Fruit fly (Drosophila melanogaster) whole organism, wandering third instar larva: ENCODE results near the gene CG6621.

Experiments
- Abd-B ChIP-seq: fragments of >200 bp; optimal IDR thresholded peaks from 2 replicates; lab custom pipeline; 2017; ENCODE audit warnings: missing biosample characterization, missing genetic modification characterization
- CG32264 ChIP-seq: fragments of 200-800 bp; sonication (Bioruptor generic); optimal IDR thresholded peaks from 2 replicates; lab custom pipeline; 2016; ENCODE audit warnings: missing biosample characterization, missing genetic modification characterization
- CG9705 ChIP-seq: fragments of 200-800 bp; sonication (Bioruptor generic); optimal IDR thresholded peaks from 2 replicates; lab custom pipeline; 2018; ENCODE audit warnings: missing biosample characterization, mild to moderate bottlenecking, missing genetic modification characterization
- CrebA ChIP-seq: fragments of 200-800 bp; sonication (Bioruptor generic); optimal IDR thresholded peaks from 2 replicates; lab custom pipeline; 2016; ENCODE audit warnings: missing biosample characterization, mild to moderate bottlenecking, missing genetic modification characterization, borderline replicate concordance
- Dfd ChIP-seq: fragments of >200 bp; optimal IDR thresholded peaks from 2 replicates; lab custom pipeline; 2017; ENCODE audit warnings: missing biosample characterization, missing genetic modification characterization
- Dif ChIP-seq: fragments of 200-275, 200-300 bp; sonication (Bioruptor generic); optimal IDR thresholded peaks from 2 replicates; lab custom pipeline; 2018; ENCODE audit warnings: missing biosample characterization, missing genetic modification characterization; ENCODE audit not compliant: partially characterized antibody
- GATAd ChIP-seq: sonication (Bioruptor generic); optimal IDR thresholded peaks from 2 replicates; lab custom pipeline; 2016; ENCODE audit warnings: missing biosample characterization, missing genetic modification characterization
- HLH106 ChIP-seq: fragments of 200-800 bp; optimal IDR thresholded peaks from 3 replicates; lab custom pipeline; 2019; ENCODE audit warnings: missing biosample characterization, mild to moderate bottlenecking, missing genetic modification characterization, moderate library complexity
- Hnf4 ChIP-seq: fragments of 200-800 bp; sonication (Bioruptor generic); optimal IDR thresholded peaks from 2 replicates; lab custom pipeline; 2016; ENCODE audit warnings: missing biosample characterization, mild to moderate bottlenecking, missing genetic modification characterization
- OdsH ChIP-seq: fragments of 200-800 bp; sonication (Bioruptor generic); optimal IDR thresholded peaks from 2 replicates; lab custom pipeline; 2016; ENCODE audit warnings: missing biosample characterization, mild to moderate bottlenecking, missing genetic modification characterization
- Rel ChIP-seq, 2 experiments: fragments of 200-800 bp; sonication (Bioruptor generic) in 1 of 2; optimal IDR thresholded peaks; 2 replicates in 1 of 2; 3 replicates in 1 of 2; lab custom pipeline; 2016 to 2019; ENCODE audit warnings: mild to moderate bottlenecking in 2 of 2, missing biosample characterization in 2 of 2, missing genetic modification characterization in 2 of 2, moderate library complexity in 1 of 2
- Sp1 ChIP-seq: fragments of 200-800 bp; sonication (Bioruptor generic); optimal IDR thresholded peaks from 3 replicates; lab custom pipeline; 2019; ENCODE audit warnings: missing biosample characterization, mild to moderate bottlenecking, missing genetic modification characterization, moderate library complexity
- Vsx2 ChIP-seq: fragments of 200-300, 225-300 bp; sonication (Bioruptor generic); optimal IDR thresholded peaks from 2 replicates; lab custom pipeline; 2018; ENCODE audit warnings: missing biosample characterization, missing genetic modification characterization; ENCODE audit not compliant: partially characterized antibody
- br ChIP-seq: fragments of 200-800 bp; sonication (Bioruptor generic); optimal IDR thresholded peaks from 2 replicates; lab custom pipeline; 2016; ENCODE audit warnings: missing biosample characterization, missing genetic modification characterization
- brk ChIP-seq: fragments of 200-800 bp; sonication (Bioruptor generic); optimal IDR thresholded peaks from 2 replicates; lab custom pipeline; 2016; ENCODE audit warnings: missing biosample characterization, mild to moderate bottlenecking, missing genetic modification characterization
- dl ChIP-seq, 2 experiments: fragments of 175-275, 200-275 bp in 1 of 2; fragments of 200-275 bp in 1 of 2; sonication (Bioruptor generic); optimal IDR thresholded peaks; lab custom pipeline; 2018; ENCODE audit warnings: mild to moderate bottlenecking in 2 of 2, missing biosample characterization in 2 of 2, missing genetic modification characterization in 2 of 2, moderate library complexity in 2 of 2; ENCODE audit not compliant: partially characterized antibody in 2 of 2, insufficient read depth in 1 of 2
- ey ChIP-seq: fragments of 200-800 bp; sonication (Bioruptor generic); optimal IDR thresholded peaks from 2 replicates; lab custom pipeline; 2016; ENCODE audit warnings: missing biosample characterization, missing genetic modification characterization
- foxo ChIP-seq, 2 experiments: fragments of 200-800 bp; sonication (Bioruptor generic); optimal IDR thresholded peaks; 2 replicates in 1 of 2; 3 replicates in 1 of 2; lab custom pipeline; 2016 to 2017; ENCODE audit warnings: missing biosample characterization in 2 of 2, missing genetic modification characterization in 2 of 2
- fru ChIP-seq: fragments of 200-800 bp; sonication (Bioruptor generic); optimal IDR thresholded peaks from 3 replicates; lab custom pipeline; 2016; ENCODE audit warnings: missing biosample characterization, mild to moderate bottlenecking, missing genetic modification characterization
- h ChIP-seq: fragments of 200-800 bp; sonication (Bioruptor generic); optimal IDR thresholded peaks from 3 replicates; lab custom pipeline; 2016; ENCODE audit warnings: missing biosample characterization, mild to moderate bottlenecking, missing genetic modification characterization
- jim ChIP-seq: fragments of 175-275, 200-325 bp; sonication (Bioruptor generic); optimal IDR thresholded peaks from 2 replicates; lab custom pipeline; 2016; ENCODE audit warnings: missing biosample characterization, mild to moderate bottlenecking, missing genetic modification characterization
- lola ChIP-seq: fragments of >200 bp; optimal IDR thresholded peaks from 2 replicates; lab custom pipeline; 2017; ENCODE audit warnings: missing biosample characterization, missing genetic modification characterization
- psq ChIP-seq: fragments of 200-800 bp; sonication (Bioruptor generic); optimal IDR thresholded peaks from 3 replicates; lab custom pipeline; 2017; ENCODE audit warnings: missing biosample characterization, mild to moderate bottlenecking, missing genetic modification characterization, moderate library complexity
- rgr ChIP-seq: fragments of 200-800 bp; sonication (Bioruptor generic); optimal IDR thresholded peaks from 3 replicates; lab custom pipeline; 2016; ENCODE audit warnings: missing biosample characterization, mild to moderate bottlenecking, missing genetic modification characterization
- sage ChIP-seq: fragments of 200-800 bp; sonication (Bioruptor generic); optimal IDR thresholded peaks from 2 replicates; lab custom pipeline; 2016; ENCODE audit warnings: missing biosample characterization, mild to moderate bottlenecking, missing genetic modification characterization
- sv ChIP-seq: fragments of 200-800 bp; sonication (Bioruptor generic); optimal IDR thresholded peaks from 3 replicates; lab custom pipeline; 2016; ENCODE audit warnings: missing biosample characterization, missing genetic modification characterization
- tai ChIP-seq: sonication (Bioruptor generic); optimal IDR thresholded peaks from 2 replicates; lab custom pipeline; 2016; ENCODE audit warnings: missing biosample characterization, missing genetic modification characterization
- woc ChIP-seq: sonication (Bioruptor generic); optimal IDR thresholded peaks from 2 replicates; lab custom pipeline; 2016; ENCODE audit warnings: missing biosample characterization, mild to moderate bottlenecking, missing genetic modification characterization

Gene CG6621

DNA sequence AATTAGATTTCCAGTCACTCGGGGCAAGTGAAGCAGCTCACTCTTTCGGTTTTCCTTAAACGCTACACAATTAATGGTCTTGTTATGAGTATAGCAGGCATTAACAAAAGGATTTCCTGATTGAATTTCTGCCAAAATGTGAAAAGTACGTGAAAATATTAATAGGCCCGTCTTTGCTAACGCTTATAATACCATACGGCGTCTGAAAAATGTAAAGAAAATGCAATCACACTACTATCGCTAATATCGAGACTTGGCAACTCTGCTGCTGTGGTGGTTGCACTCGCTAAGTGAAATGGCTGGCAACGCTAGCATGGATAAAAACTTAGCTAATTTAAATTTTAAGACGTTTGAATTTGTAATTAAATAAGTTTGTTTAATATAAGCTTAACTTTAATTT is at the start of gene CG6621:
CG6621 (minus strand) TSS at position 205 of the 400 bp plus-strand sequence.
- TF ChIP-seq ey (GFP tag; lab: Kevin White, UChicago) (no peak), dl (GFP tag; optimal IDR thresholded peaks at IDR 0.05; lab: Kevin White, UChicago; ENCODE audit: insufficient read depth in 1 of 2, partially characterized antibody in 2 of 2) (peak in 1 of 2 experiments; percentile 33), rgr (GFP tag; lab: Kevin White, UChicago) (no peak), Vsx2 (GFP tag; lab: Kevin White, UChicago) (peak; percentile 44), Rel (GFP tag; optimal IDR thresholded peaks at IDR 0.05; lab: Kevin White, UChicago) (no peak), Rel (tag; optimal IDR thresholded peaks at IDR 0.05; lab: Kevin White, UChicago) (peak; percentile 63), HLH106 (tag; lab: Kevin White, UChicago) (peak; percentile 10), CG32264 (GFP tag; lab: Kevin White, UChicago) (no peak)

dm6 chr3R:10889520-10889887 is 3.8 kb downstream of the CG6621 start, which contains the start of gene Ak3:
Gene Ak3, minus strand, starts transcription at chr3R:10889588.
- TF ChIP-seq HLH106 (tag; lab: Kevin White, UChicago) (no peak), jim (GFP tag; lab: Kevin White, UChicago) (no peak), Hnf4 (no peak), woc (GFP tag; lab: Kevin White, UChicago) (no peak), h (GFP tag; lab: Kevin White, UChicago) (no peak), sv (GFP tag; lab: Kevin White, UChicago) (no peak), Rel (GFP tag; optimal IDR thresholded peaks at IDR 0.05; lab: Kevin White, UChicago) (no peak), Rel (tag; optimal IDR thresholded peaks at IDR 0.05; lab: Kevin White, UChicago) (no peak), fru (GFP tag; lab: Kevin White, UChicago) (no peak)
- TF ChIP-seq, all 38 proteins: peak for 0

DNA sequence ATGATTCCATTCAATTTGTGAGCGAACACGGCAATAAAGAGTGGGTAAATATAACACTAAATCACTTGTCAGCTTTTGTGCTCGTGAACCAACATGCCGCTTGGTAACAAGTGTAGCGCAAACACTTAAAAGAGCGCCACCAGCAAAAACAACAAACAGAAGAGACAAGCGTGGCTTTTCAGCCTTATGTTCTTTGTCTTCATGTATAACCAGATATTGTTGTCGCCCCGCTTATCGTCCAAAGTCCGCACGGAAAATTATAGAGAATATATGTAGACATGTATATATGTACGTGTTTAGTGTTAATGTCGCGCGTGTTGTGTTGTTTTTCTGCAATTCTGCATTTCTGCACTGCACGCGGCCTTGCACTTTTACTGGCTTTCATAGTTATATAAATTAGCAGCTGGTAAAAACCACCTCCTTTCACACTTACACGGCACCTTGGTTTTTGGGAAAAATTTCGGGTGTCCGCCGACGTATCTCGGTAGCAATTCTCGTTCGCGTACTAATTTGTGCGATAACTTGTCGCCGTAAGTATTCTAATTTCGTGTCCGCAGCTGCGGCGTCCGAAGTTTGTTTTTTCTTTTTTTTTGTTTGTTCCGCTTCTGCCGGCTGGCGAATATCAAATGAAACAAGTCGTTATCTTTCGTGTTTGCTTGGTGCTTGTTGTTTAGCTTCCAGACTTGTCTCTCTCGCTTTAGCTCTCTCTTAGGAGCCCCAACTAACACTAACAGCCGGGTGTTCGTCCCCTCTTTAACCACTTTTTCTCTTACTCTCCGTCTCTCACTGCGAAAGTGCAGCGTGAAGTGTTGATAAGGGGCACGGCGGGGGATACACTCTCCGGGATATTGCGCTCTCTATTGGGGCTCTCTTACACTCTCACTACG is 4.5 kb downstream of the CG6621 start:
- TF ChIP-seq Vsx2 (GFP tag; lab: Kevin White, UChicago): peak; percentile 92
- TF ChIP-seq CG32264 (GFP tag; lab: Kevin White, UChicago): no peak
- TF ChIP-seq foxo (GFP tag; optimal IDR thresholded peaks at IDR 0.05; lab: Kevin White, UChicago): peak in 1 of 2 experiments; percentile 41
- TF ChIP-seq jim (GFP tag; lab: Kevin White, UChicago): no peak
- no peak for TF ChIP-seq tai (GFP tag; lab: Kevin White, UChicago)
- TF ChIP-seq HLH106 (tag; lab: Kevin White, UChicago): peak; percentile 43
- TF ChIP-seq sv (GFP tag; lab: Kevin White, UChicago): peak; percentile 19
- TF ChIP-seq Dfd (GFP tag; lab: Kevin White, UChicago): no peak
- TF ChIP-seq woc (GFP tag; lab: Kevin White, UChicago): peak; percentile 40
- peak; percentile 92 to 97 for TF ChIP-seq dl (GFP tag; optimal IDR thresholded peaks at IDR 0.05; lab: Kevin White, UChicago; ENCODE audit: insufficient read depth in 1 of 2, partially characterized antibody in 2 of 2)
- no peak for TF ChIP-seq GATAd (GFP tag; lab: Kevin White, UChicago)
- TF ChIP-seq ey (GFP tag; lab: Kevin White, UChicago): no peak
- peak; percentile 17 for TF ChIP-seq sage (GFP tag; lab: Kevin White, UChicago)
- TF ChIP-seq Rel (GFP tag; optimal IDR thresholded peaks at IDR 0.05; lab: Kevin White, UChicago): no peak
- TF ChIP-seq Rel (tag; optimal IDR thresholded peaks at IDR 0.05; lab: Kevin White, UChicago): peak; percentile 11
- TF ChIP-seq OdsH (GFP tag; lab: Kevin White, UChicago): peak; percentile 42
- TF ChIP-seq rgr (GFP tag; lab: Kevin White, UChicago): peak; percentile 13
- TF ChIP-seq h (GFP tag; lab: Kevin White, UChicago): peak; percentile 46
- peak; percentile 20 for TF ChIP-seq Hnf4
- TF ChIP-seq Dif: peak; percentile 98
- peak; percentile 60 for TF ChIP-seq psq
- no peak for TF ChIP-seq CG9705 (GFP tag; lab: Kevin White, UChicago)
- TF ChIP-seq Sp1: peak; percentile 36
- peak; percentile 32 for TF ChIP-seq br (GFP tag; lab: Kevin White, UChicago)

dm6 chr3R:10888300-10888632 is 5.1 kb downstream of the CG6621 start:
- no peak for TF ChIP-seq HLH106 (tag; lab: Kevin White, UChicago)
- TF ChIP-seq CG9705 (GFP tag; lab: Kevin White, UChicago): no peak
- TF ChIP-seq lola (GFP tag; lab: Kevin White, UChicago): no peak
- no peak for TF ChIP-seq dl (GFP tag; optimal IDR thresholded peaks at IDR 0.05; lab: Kevin White, UChicago; ENCODE audit: insufficient read depth in 1 of 2, partially characterized antibody in 2 of 2)
- TF ChIP-seq OdsH (GFP tag; lab: Kevin White, UChicago): no peak
- no peak for TF ChIP-seq rgr (GFP tag; lab: Kevin White, UChicago)
- no peak for TF ChIP-seq Abd-B (GFP tag; lab: Kevin White, UChicago)
- no peak for TF ChIP-seq psq
- no peak for TF ChIP-seq brk (GFP tag; lab: Kevin White, UChicago)
- TF ChIP-seq fru (GFP tag; lab: Kevin White, UChicago): no peak
- TF ChIP-seq foxo (GFP tag; optimal IDR thresholded peaks at IDR 0.05; lab: Kevin White, UChicago): no peak
- TF ChIP-seq GATAd (GFP tag; lab: Kevin White, UChicago): no peak
- TF ChIP-seq Vsx2 (GFP tag; lab: Kevin White, UChicago): no peak
- TF ChIP-seq CrebA: no peak
